Worm (Caenorhabditis elegans): ENCODE data around the gene rnp-2.

DNA sequence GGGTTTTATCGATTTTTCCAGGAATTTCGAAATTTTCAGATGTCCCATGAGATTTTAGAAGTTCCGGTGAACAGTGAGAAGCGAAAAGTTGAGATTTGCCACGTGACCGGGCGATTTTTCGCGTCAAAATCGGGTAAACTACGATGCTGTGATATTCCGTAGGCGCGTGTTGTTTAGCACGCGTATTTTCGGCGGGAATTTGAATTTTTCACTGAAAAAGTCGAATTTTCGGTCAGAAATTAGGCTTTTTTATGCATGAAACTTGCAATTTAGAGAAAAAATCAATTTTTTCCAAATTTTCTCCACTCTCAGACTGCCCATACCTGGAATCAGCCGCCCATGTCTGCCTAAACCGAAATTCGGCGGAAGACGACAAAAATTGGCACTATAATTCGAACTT is 6.5 kb downstream of the rnp-2 start, which contains the start of gene tsen-34:
- TF ChIP-seq nhr-25 (tag; optimal IDR thresholded peaks at IDR 0.05): no peak
- TF ChIP-seq nhr-12 (tag; optimal IDR thresholded peaks at IDR 0.05): no peak
- no peak for TF ChIP-seq unc-62 (GFP tag; optimal IDR thresholded peaks at IDR 0.05)
- TF ChIP-seq nhr-43 (tag; optimal IDR thresholded peaks at IDR 0.05; ENCODE audit: poor library complexity, severe bottlenecking): no peak
- TF ChIP-seq pqm-1 (tag; optimal IDR thresholded peaks at IDR 0.05): no peak
- TF ChIP-seq hmg-11 (tag; optimal IDR thresholded peaks at IDR 0.05): no peak
- no peak for TF ChIP-seq nhr-77 (tag; optimal IDR thresholded peaks at IDR 0.05)
- no peak for TF ChIP-seq skn-1 (tag; optimal IDR thresholded peaks at IDR 0.05)
- TF ChIP-seq ztf-11 (tag; optimal IDR thresholded peaks at IDR 0.05): no peak
- TF ChIP-seq nhr-28 (tag; optimal IDR thresholded peaks at IDR 0.05): no peak
- TF ChIP-seq aly-2 (tag; optimal IDR thresholded peaks at IDR 0.05): no peak
- TF ChIP-seq ztf-4 (tag; optimal IDR thresholded peaks at IDR 0.05): no peak
